Fruit fly (Drosophila melanogaster): Measurements from ENCODE around the gene dj.

DNA sequence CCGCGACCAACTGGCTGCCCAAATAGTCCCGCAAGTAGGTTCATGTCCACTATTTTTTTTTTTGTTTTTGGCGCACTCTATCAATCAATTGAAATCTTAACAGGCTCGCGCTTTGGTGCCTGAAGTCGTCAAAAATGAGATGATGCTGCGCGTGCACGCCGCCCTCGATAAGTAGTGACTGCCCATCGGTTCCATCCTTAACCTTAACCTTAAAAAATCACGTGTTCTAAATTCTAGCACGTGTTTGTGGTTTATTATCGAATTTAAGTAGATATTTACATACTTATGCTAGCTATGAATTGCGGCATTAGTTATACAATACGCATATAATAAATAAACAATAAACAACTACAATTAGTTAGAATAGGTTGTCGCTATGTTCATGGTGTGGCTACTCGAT is 35.3 kb downstream of the dj start:
- no peak for TF ChIP-seq CTCF (GFP tag; optimal IDR thresholded peaks at IDR 0.05)
- no peak for TF ChIP-seq CG3163 (GFP tag; optimal IDR thresholded peaks at IDR 0.05)
- no peak for TF ChIP-seq CG6854 (GFP tag; optimal IDR thresholded peaks at IDR 0.05)
- TF ChIP-seq salm (tag; optimal IDR thresholded peaks at IDR 0.05): no peak
- TF ChIP-seq h (optimal IDR thresholded peaks at IDR 0.05): no peak
- no peak for TF ChIP-seq usp (GFP tag; optimal IDR thresholded peaks at IDR 0.05)
- TF ChIP-seq Awh (GFP tag; IDR thresholded peaks at IDR 0.05): no peak
- no peak for TF ChIP-seq pan (optimal IDR thresholded peaks at IDR 0.05)
- TF ChIP-seq pan (GFP tag; optimal IDR thresholded peaks at IDR 0.05 in 1 of 2, IDR thresholded peaks at IDR 0.05 in 1 of 2): no peak
- no peak for TF ChIP-seq sisA (GFP tag; IDR thresholded peaks at IDR 0.05)
- no peak for TF ChIP-seq CG31365 (tag; optimal IDR thresholded peaks at IDR 0.05)
- TF ChIP-seq CG12104 (GFP tag; optimal IDR thresholded peaks at IDR 0.05): no peak
- no peak for TF ChIP-seq Kr (GFP tag; optimal IDR thresholded peaks at IDR 0.05)
